Fruit fly (Drosophila melanogaster) whole organism: ENCODE results near the gene Cep290.

Source experiments
- EcR ChIP-seq, 2 experiments: fragments of >200 bp; optimal IDR thresholded peaks; 2 replicates each; lab custom pipeline; 2017; ENCODE audit warnings: missing biosample characterization in 2 of 2, missing genetic modification characterization in 2 of 2, missing genetic modification reagents in 2 of 2
- pan ChIP-seq: fragments of >200 bp; optimal IDR thresholded peaks from 2 replicates; lab custom pipeline; 2017
- usp ChIP-seq: fragments of >200 bp; optimal IDR thresholded peaks from 2 replicates; lab custom pipeline; 2017; ENCODE audit warnings: missing biosample characterization, missing genetic modification characterization, mixed read lengths

DNA sequence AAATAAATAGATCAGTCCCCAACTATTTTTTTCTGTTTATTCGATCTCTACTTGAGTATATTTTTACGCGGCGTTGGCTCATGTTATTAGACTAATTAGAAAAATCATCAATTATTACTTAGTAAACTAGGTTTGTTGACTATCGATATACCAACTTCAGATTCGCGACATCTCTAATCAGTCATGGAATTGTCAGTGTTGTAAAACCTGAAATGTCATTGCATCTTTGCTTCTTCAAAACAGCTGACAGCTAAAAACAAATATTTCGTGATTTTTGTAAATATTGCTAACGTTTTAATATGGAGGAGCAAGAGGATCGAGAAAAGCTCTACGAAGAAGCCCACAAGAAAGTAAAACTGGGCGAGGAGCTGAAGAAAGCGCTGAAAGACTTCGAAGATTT is 9.8 kb upstream of the Cep290 start, which contains the start of gene CG42553:
- no peak for TF ChIP-seq EcR (GFP tag; optimal IDR thresholded peaks at IDR 0.05; lab: Kevin White, UChicago)
- no peak for TF ChIP-seq usp (GFP tag; lab: Kevin White, UChicago)
- TF ChIP-seq pan = no peak
